Worm (Caenorhabditis elegans) whole organism, early embryonic: ENCODE results near the gene spp-30.

Experiments
- B0310.2 ChIP-seq: sonication (generic microtip); optimal IDR thresholded peaks from 2 replicates; lab custom pipeline; 2016; ENCODE audit warnings: mild to moderate bottlenecking, missing genetic modification characterization, missing compliant biosample characterization
- aly-1 ChIP-seq: sonication (generic microtip); optimal IDR thresholded peaks from 2 replicates; lab custom pipeline; 2016; ENCODE audit warnings: missing genetic modification characterization, missing compliant biosample characterization
- ama-1 ChIP-seq: fragments of 150-350 bp; optimal IDR thresholded peaks from 2 replicates; lab custom pipeline; 2014
- ceh-36 ChIP-seq: sonication (generic microtip); optimal IDR thresholded peaks from 2 replicates; lab custom pipeline; 2016; ENCODE audit warnings: missing genetic modification characterization, inconsistent platforms, missing compliant biosample characterization
- flt-1 ChIP-seq: fragments of 200-800 bp; sonication (Bioruptor generic); IDR thresholded peaks from 2 replicates; pipeline ENCODE4 v1.3.6; 2022; ENCODE audit warnings: missing genetic modification characterization, missing compliant biosample characterization
- hmg-4 ChIP-seq: fragments of 200-800 bp; sonication (Bioruptor generic); optimal IDR thresholded peaks from 2 replicates; lab custom pipeline; 2018; ENCODE audit warnings: mild to moderate bottlenecking, missing genetic modification characterization, missing compliant biosample characterization
- hnd-1 ChIP-seq: sonication (generic microtip); optimal IDR thresholded peaks from 2 replicates; lab custom pipeline; 2016; ENCODE audit warnings: missing genetic modification characterization, missing compliant biosample characterization
- pes-1 ChIP-seq: fragments of 200-800 bp; sonication (Bioruptor generic); IDR thresholded peaks from 2 replicates; pipeline ENCODE4 v1.3.6; 2022; ENCODE audit warnings: missing genetic modification reagents, missing genetic modification characterization, missing compliant biosample characterization
- sea-1 ChIP-seq: fragments of 200-800 bp; sonication (Bioruptor generic); conservative IDR thresholded peaks from 2 replicates; pipeline ENCODE4 v1.3.6; 2022; ENCODE audit warnings: missing genetic modification characterization, missing compliant biosample characterization
- tbx-37 ChIP-seq: fragments of 200-800 bp; sonication (Bioruptor generic); conservative IDR thresholded peaks from 2 replicates; pipeline ENCODE4 v1.3.6; 2022; ENCODE audit warnings: missing genetic modification reagents, missing genetic modification characterization, missing compliant biosample characterization
- tra-4 ChIP-seq: sonication (generic microtip); optimal IDR thresholded peaks from 2 replicates; lab custom pipeline; 2017; ENCODE audit warnings: missing genetic modification characterization, missing compliant biosample characterization

DNA sequence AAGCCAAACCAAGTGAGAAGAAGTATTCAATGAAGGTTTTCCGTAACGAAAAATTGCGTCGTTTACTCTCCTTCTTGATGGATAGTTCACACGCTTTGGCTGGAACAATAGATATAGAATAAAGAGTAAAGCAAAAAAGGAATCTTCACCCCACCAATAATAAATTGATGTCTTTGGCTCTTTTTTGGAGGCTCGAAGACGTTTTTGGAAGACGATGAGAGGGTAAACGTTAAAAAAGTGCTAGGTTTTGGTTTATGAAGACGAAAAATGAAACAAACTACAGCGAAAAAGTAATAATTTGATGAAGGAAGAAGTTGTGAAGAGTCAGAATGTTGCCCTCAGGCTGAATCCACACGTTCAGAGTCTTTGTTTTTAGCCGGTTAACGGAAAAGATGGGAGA is 6.5 kb downstream of the spp-30 start, which contains the start of gene sto-3:
- no peak for TF ChIP-seq flt-1 (GFP tag; lab: Robert Waterston, UW)
- no peak for TF ChIP-seq ama-1 (lab: Kevin White, UChicago)
- TF ChIP-seq tbx-37 (GFP tag; lab: Robert Waterston, UW): no peak
- TF ChIP-seq aly-1 (tag; lab: Kevin White, UChicago): no peak
- no peak for TF ChIP-seq pes-1 (GFP tag; lab: Robert Waterston, UW)
- no peak for TF ChIP-seq sea-1 (GFP tag; lab: Robert Waterston, UW)
- no peak for TF ChIP-seq B0310.2 (tag; lab: Kevin White, UChicago)
- TF ChIP-seq ceh-36: no peak
- TF ChIP-seq tra-4 (tag; lab: Kevin White, UChicago): no peak
- no peak for TF ChIP-seq hmg-4 (GFP tag; lab: Kevin White, UChicago)
- no peak for TF ChIP-seq hnd-1 (tag; lab: Kevin White, UChicago)
